Worm (Caenorhabditis elegans): ENCODE data around the gene gldi-6.

DNA sequence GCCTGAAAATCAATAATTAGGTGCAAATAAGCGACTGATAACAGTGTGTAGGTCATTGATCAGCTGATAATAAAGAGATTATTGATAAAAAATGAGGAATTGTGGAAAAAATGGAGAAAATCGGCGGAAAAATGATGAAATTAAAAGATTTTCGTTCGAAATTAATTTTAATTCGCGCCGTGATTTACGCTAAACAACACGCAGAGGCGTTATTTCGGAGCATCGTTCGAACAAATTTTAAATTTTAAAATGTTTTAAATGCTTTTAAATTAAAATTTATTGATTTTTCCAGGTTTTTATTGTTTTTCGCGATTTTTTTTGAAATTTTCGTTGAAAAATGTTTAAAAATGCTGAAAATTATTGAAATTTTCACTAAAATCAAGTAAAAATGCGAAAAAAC, 52.6 kb downstream of the gldi-6 start, which contains the start of gene Y49F6B.9:
- TF ChIP-seq pqm-1 (tag; optimal IDR thresholded peaks at IDR 0.05) (no peak), lin-39 (tag; optimal IDR thresholded peaks at IDR 0.05) (no peak), mdl-1 (tag; optimal IDR thresholded peaks at IDR 0.05) (no peak), ztf-11 (tag; optimal IDR thresholded peaks at IDR 0.05) (no peak)

Data from whole organism, L1 larva.